Worm (Caenorhabditis elegans) whole organism, L4/young adult: ENCODE measurements around the gene eat-4.

Experiments used
- W03F9.2 ChIP-seq: fragments of 150-350 bp; optimal IDR thresholded peaks from 2 replicates; lab custom pipeline; 2014; ENCODE audit warnings: missing biosample characterization, missing genetic modification characterization
- dao-5 ChIP-seq: sonication (generic microtip); optimal IDR thresholded peaks from 2 replicates; lab custom pipeline; 2016; ENCODE audit warnings: missing genotype, missing genetic modification characterization, moderate library complexity, missing compliant biosample characterization
- him-1 ChIP-seq: sonication (generic microtip); optimal IDR thresholded peaks from 2 replicates; lab custom pipeline; 2016; ENCODE audit warnings: missing genotype, missing genetic modification reagents, missing genetic modification characterization, missing compliant biosample characterization

- TF ChIP-seq W03F9.2: no peak
- no peak for TF ChIP-seq dao-5 (tag; lab: Kevin White, UChicago)
- TF ChIP-seq him-1 (tag; lab: Kevin White, UChicago): no peak
Measured at ce11 chrIII:9176008-9176407, 39.3 kb downstream of the eat-4 start.
